Worm (Caenorhabditis elegans): Measurements from ENCODE around the gene tofu-6.

DNA sequence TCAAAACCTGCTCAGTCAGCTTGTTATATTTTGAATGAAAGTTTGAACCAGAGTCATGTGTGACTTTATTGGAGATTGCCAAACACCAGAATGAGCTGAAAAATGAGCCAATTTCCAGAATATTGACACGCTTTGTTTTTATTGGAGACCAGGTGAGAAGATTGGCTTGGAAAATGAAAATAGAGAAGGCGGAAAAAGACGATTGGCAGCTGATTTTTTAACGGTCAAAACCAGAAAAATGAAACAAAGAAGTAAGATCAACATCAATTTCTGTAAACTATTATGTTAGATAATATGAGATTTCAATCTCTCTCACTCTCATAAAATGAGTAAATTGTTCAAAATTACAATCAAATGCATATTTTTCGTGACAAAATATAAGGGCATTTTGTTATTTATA lies 12.0 kb downstream of the tofu-6 start, which contains the start of gene srx-114:
- TF ChIP-seq hlh-30 (tag; optimal IDR thresholded peaks at IDR 0.05; ENCODE audit: insufficient read depth) (no peak), elt-4 (tag; optimal IDR thresholded peaks at IDR 0.05) (no peak), ceh-19 (GFP tag; optimal IDR thresholded peaks at IDR 0.05) (no peak), ceh-6 (GFP tag; optimal IDR thresholded peaks at IDR 0.05) (no peak), ceh-9 (tag; optimal IDR thresholded peaks at IDR 0.05) (no peak), fax-1 (tag; optimal IDR thresholded peaks at IDR 0.05) (no peak), sox-4 (tag; optimal IDR thresholded peaks at IDR 0.05) (no peak), fkh-10 (GFP tag; optimal IDR thresholded peaks at IDR 0.05) (no peak), ama-1 (optimal IDR thresholded peaks at IDR 0.05) (no peak), pha-4 (tag; optimal IDR thresholded peaks at IDR 0.05) (no peak), ceh-45 (GFP tag; IDR thresholded peaks at IDR 0.05) (no peak), tbx-7 (tag; optimal IDR thresholded peaks at IDR 0.05) (no peak), ref-2 (tag; optimal IDR thresholded peaks at IDR 0.05) (no peak), unc-42 (tag; optimal IDR thresholded peaks at IDR 0.05) (no peak)
